Worm (Caenorhabditis elegans) whole organism, L1 larva: ENCODE measurements around the gene lelo-4.
A peak's percentile ranks its signal among the peaks of the same experiment; 100 is the strongest.

Source experiments
- pqm-1 ChIP-seq: sonication (generic microtip); optimal IDR thresholded peaks from 3 replicates; lab custom pipeline; 2017; ENCODE audit warnings: missing biosample characterization, missing genetic modification characterization
- tbx-2 ChIP-seq: sonication (generic microtip); optimal IDR thresholded peaks from 2 replicates; lab custom pipeline; 2016; ENCODE audit warnings: missing genetic modification characterization, missing compliant biosample characterization

ce11 chrII:5748395-5748794, 33.7 kb downstream of the lelo-4 start:
- TF ChIP-seq pqm-1 (tag; lab: Kevin White, UChicago) (peak; percentile 90), tbx-2 (tag; lab: Kevin White, UChicago) (no peak)
